Worm (Caenorhabditis elegans) whole organism, young adult: ENCODE measurements around the gene acs-4.

ENCODE experiments used
- F49E8.2 ChIP-seq: sonication (generic microtip); optimal IDR thresholded peaks from 3 replicates; lab custom pipeline; 2017; ENCODE audit warnings: missing genetic modification characterization, mild to moderate bottlenecking, missing compliant biosample characterization, antibody characterized with exemption, moderate library complexity; ENCODE audit not compliant: insufficient read depth
- hlh-12 ChIP-seq: sonication (generic microtip); optimal IDR thresholded peaks from 2 replicates; lab custom pipeline; 2016; ENCODE audit warnings: missing genetic modification characterization, missing compliant biosample characterization
- ztf-26 ChIP-seq: sonication (generic microtip); optimal IDR thresholded peaks from 2 replicates; lab custom pipeline; 2017; ENCODE audit warnings: missing genetic modification characterization, missing compliant biosample characterization

DNA sequence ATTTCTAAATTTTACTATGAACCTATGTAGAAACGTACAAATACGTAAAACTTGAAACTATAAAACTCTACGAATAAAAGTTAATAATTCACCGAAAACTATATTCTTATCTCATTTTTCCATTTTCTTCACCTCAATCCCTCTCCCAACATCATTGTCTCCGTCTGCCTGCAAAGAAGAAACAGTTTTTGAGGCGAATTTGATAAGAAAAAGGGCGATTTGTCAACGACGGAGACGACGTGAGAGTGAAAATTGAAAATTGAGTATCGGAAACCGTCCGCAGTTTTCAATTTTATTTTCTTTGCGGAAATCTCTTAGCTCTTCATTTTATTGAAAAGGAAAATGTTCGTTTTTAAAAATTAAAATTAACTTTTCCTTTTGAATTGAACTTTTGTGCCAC is 44.4 kb downstream of the acs-4 start:
- TF ChIP-seq F49E8.2 (tag; lab: Kevin White, UChicago), result no peak
- no peak for TF ChIP-seq ztf-26 (tag; lab: Kevin White, UChicago)
- no peak for TF ChIP-seq hlh-12
